Worm (Caenorhabditis elegans) whole organism, L3 larva: ENCODE data around the gene fli-1.

Experiments used
- ZK546.5 ChIP-seq: sonication (generic microtip); optimal IDR thresholded peaks from 2 replicates; lab custom pipeline; 2017; ENCODE audit warnings: missing biosample characterization, missing genetic modification characterization
- ama-1 ChIP-seq: fragments of 150-350 bp; optimal IDR thresholded peaks from 2 replicates; lab custom pipeline; 2018
- ceh-16 ChIP-seq: sonication (generic microtip); optimal IDR thresholded peaks from 2 replicates; lab custom pipeline; 2017; ENCODE audit warnings: missing biosample characterization, missing genetic modification characterization
- ceh-28 ChIP-seq: fragments of 150-350 bp; optimal IDR thresholded peaks from 2 replicates; lab custom pipeline; 2014; ENCODE audit warnings: missing biosample characterization, missing genetic modification reagents, missing genetic modification characterization
- ceh-82 ChIP-seq: fragments of 150-350 bp; optimal IDR thresholded peaks from 2 replicates; lab custom pipeline; 2014; ENCODE audit warnings: missing biosample characterization, missing genetic modification characterization
- ceh-9 ChIP-seq: sonication (generic microtip); optimal IDR thresholded peaks from 2 replicates; lab custom pipeline; 2018; ENCODE audit warnings: missing biosample characterization, missing genetic modification characterization
- daf-12 ChIP-seq: fragments of 150-350 bp; optimal IDR thresholded peaks from 2 replicates; lab custom pipeline; 2014; ENCODE audit warnings: missing biosample characterization, missing genetic modification reagents, missing genetic modification characterization
- egl-27 ChIP-seq: sonication (generic microtip); optimal IDR thresholded peaks from 4 replicates; lab custom pipeline; 2017; ENCODE audit warnings: missing biosample characterization, missing genetic modification reagents, missing genetic modification characterization
- egl-5 ChIP-seq: fragments of 150-350 bp; optimal IDR thresholded peaks from 2 replicates; lab custom pipeline; 2017; ENCODE audit warnings: missing biosample characterization, missing genetic modification reagents, missing genetic modification characterization, inconsistent platforms
- elt-1 ChIP-seq: fragments of 150-350 bp; optimal IDR thresholded peaks from 2 replicates; lab custom pipeline; 2014; ENCODE audit warnings: missing biosample characterization, missing genetic modification characterization
- elt-2 ChIP-seq: sonication (generic microtip); optimal IDR thresholded peaks from 2 replicates; lab custom pipeline; 2016; ENCODE audit warnings: missing genetic modification reagents, mild to moderate bottlenecking, missing genetic modification characterization, missing compliant biosample characterization
- elt-3 ChIP-seq, 3 experiments: fragments of 150-350 bp in 1 of 3; sonication (generic microtip) in 2 of 3; optimal IDR thresholded peaks; 2 replicates in 2 of 3; 4 replicates in 1 of 3; lab custom pipeline; 2014 to 2017; ENCODE audit warnings: missing biosample characterization in 3 of 3, missing genetic modification characterization in 3 of 3
- eor-1 ChIP-seq, 2 experiments: fragments of 150-350 bp; optimal IDR thresholded peaks; 2 replicates each; lab custom pipeline; 2014 to 2018; ENCODE audit warnings: missing biosample characterization in 2 of 2, missing genetic modification characterization in 2 of 2
- fkh-10 ChIP-seq: sonication (generic microtip); optimal IDR thresholded peaks from 2 replicates; lab custom pipeline; 2017; ENCODE audit warnings: missing biosample characterization, missing genetic modification reagents, missing genetic modification characterization
- fkh-2 ChIP-seq: fragments of 150-350 bp; optimal IDR thresholded peaks from 2 replicates; lab custom pipeline; 2014; ENCODE audit warnings: missing biosample characterization, missing genetic modification reagents, missing genetic modification characterization
- hmg-11 ChIP-seq: sonication (generic microtip); optimal IDR thresholded peaks from 2 replicates; lab custom pipeline; 2016; ENCODE audit warnings: missing genetic modification characterization, missing compliant biosample characterization
- jun-1 ChIP-seq: fragments of 150-350 bp; optimal IDR thresholded peaks from 2 replicates; lab custom pipeline; 2014; ENCODE audit warnings: missing biosample characterization, missing genetic modification reagents, missing genetic modification characterization
- lin-15B ChIP-seq: fragments of 150-350 bp; optimal IDR thresholded peaks from 2 replicates; lab custom pipeline; 2014; ENCODE audit warnings: missing biosample characterization, missing genetic modification characterization
- lin-39 ChIP-seq: fragments of 150-350 bp; optimal IDR thresholded peaks from 2 replicates; lab custom pipeline; 2018; ENCODE audit warnings: missing biosample characterization, missing genetic modification reagents, missing genetic modification characterization
- lsy-12 ChIP-seq: sonication (generic microtip); optimal IDR thresholded peaks from 2 replicates; lab custom pipeline; 2016; ENCODE audit warnings: mild to moderate bottlenecking, missing genetic modification characterization, missing compliant biosample characterization
- mdl-1 ChIP-seq: fragments of 150-350 bp; optimal IDR thresholded peaks from 2 replicates; lab custom pipeline; 2014; ENCODE audit warnings: missing biosample characterization, missing genetic modification characterization
- nfya-1 ChIP-seq: sonication (generic microtip); optimal IDR thresholded peaks from 2 replicates; lab custom pipeline; 2017; ENCODE audit warnings: missing genetic modification characterization, mild to moderate bottlenecking, missing compliant biosample characterization, antibody characterized with exemption, moderate library complexity; ENCODE audit not compliant: insufficient read depth
- nhr-11 ChIP-seq: fragments of 150-350 bp; optimal IDR thresholded peaks from 2 replicates; lab custom pipeline; 2014; ENCODE audit warnings: missing biosample characterization, missing genetic modification characterization
- nhr-23 ChIP-seq: fragments of 150-350 bp; optimal IDR thresholded peaks from 2 replicates; lab custom pipeline; 2014; ENCODE audit warnings: missing biosample characterization, missing genetic modification reagents, missing genetic modification characterization
- nhr-237 ChIP-seq: fragments of 150-350 bp; optimal IDR thresholded peaks from 2 replicates; lab custom pipeline; 2014; ENCODE audit warnings: missing biosample characterization, missing genetic modification characterization
- nhr-25 ChIP-seq: sonication (generic microtip); optimal IDR thresholded peaks from 2 replicates; lab custom pipeline; 2017; ENCODE audit warnings: missing biosample characterization, missing genetic modification characterization
- nhr-28 ChIP-seq: fragments of 150-350 bp; optimal IDR thresholded peaks from 2 replicates; lab custom pipeline; 2014; ENCODE audit warnings: missing biosample characterization, missing genetic modification characterization
- nhr-43 ChIP-seq: sonication (generic microtip); optimal IDR thresholded peaks from 2 replicates; lab custom pipeline; 2016; ENCODE audit warnings: mild to moderate bottlenecking, missing genetic modification characterization, missing compliant biosample characterization; ENCODE audit not compliant: poor library complexity, severe bottlenecking
- nhr-67 ChIP-seq: fragments of 150-350 bp; optimal IDR thresholded peaks from 2 replicates; lab custom pipeline; 2014; ENCODE audit warnings: missing biosample characterization, missing genetic modification characterization
- nhr-76 ChIP-seq: fragments of 150-350 bp; sonication (generic microtip); optimal IDR thresholded peaks from 5 replicates; lab custom pipeline; 2014; ENCODE audit warnings: missing biosample characterization, missing genetic modification characterization
- pha-4 ChIP-seq: fragments of 150-350 bp; optimal IDR thresholded peaks from 2 replicates; lab custom pipeline; 2014; ENCODE audit warnings: missing biosample characterization, missing genetic modification reagents, missing genetic modification characterization
- pqm-1 ChIP-seq: fragments of 150-350 bp; optimal IDR thresholded peaks from 2 replicates; lab custom pipeline; 2017; ENCODE audit warnings: missing biosample characterization, missing genetic modification characterization, inconsistent platforms
- sea-2 ChIP-seq: fragments of 150-350 bp; sonication (generic microtip); optimal IDR thresholded peaks from 4 replicates; lab custom pipeline; 2014; ENCODE audit warnings: missing biosample characterization, missing genetic modification reagents, missing genetic modification characterization
- skn-1 ChIP-seq: fragments of 150-350 bp; optimal IDR thresholded peaks from 2 replicates; lab custom pipeline; 2014; ENCODE audit warnings: missing biosample characterization, missing genetic modification characterization
- snpc-4 ChIP-seq: fragments of 150-350 bp; optimal IDR thresholded peaks from 2 replicates; lab custom pipeline; 2014; ENCODE audit warnings: missing biosample characterization, missing genetic modification characterization
- tbx-2 ChIP-seq: sonication (generic microtip); optimal IDR thresholded peaks from 2 replicates; lab custom pipeline; 2016; ENCODE audit warnings: mild to moderate bottlenecking, missing genetic modification characterization, missing compliant biosample characterization
- unc-62 ChIP-seq: fragments of 150-350 bp; sonication (generic microtip); optimal IDR thresholded peaks from 4 replicates; lab custom pipeline; 2014; ENCODE audit warnings: missing biosample characterization, missing genetic modification reagents, missing genetic modification characterization
- zag-1 ChIP-seq: fragments of 150-350 bp; optimal IDR thresholded peaks from 2 replicates; lab custom pipeline; 2014; ENCODE audit warnings: missing biosample characterization, missing genetic modification characterization
- ztf-11 ChIP-seq: fragments of 150-350 bp; optimal IDR thresholded peaks from 2 replicates; lab custom pipeline; 2014; ENCODE audit warnings: missing biosample characterization, missing genetic modification characterization
- ztf-4 ChIP-seq: fragments of 150-350 bp; optimal IDR thresholded peaks from 2 replicates; lab custom pipeline; 2014; ENCODE audit warnings: missing biosample characterization, missing genetic modification characterization

Gene fli-1

DNA sequence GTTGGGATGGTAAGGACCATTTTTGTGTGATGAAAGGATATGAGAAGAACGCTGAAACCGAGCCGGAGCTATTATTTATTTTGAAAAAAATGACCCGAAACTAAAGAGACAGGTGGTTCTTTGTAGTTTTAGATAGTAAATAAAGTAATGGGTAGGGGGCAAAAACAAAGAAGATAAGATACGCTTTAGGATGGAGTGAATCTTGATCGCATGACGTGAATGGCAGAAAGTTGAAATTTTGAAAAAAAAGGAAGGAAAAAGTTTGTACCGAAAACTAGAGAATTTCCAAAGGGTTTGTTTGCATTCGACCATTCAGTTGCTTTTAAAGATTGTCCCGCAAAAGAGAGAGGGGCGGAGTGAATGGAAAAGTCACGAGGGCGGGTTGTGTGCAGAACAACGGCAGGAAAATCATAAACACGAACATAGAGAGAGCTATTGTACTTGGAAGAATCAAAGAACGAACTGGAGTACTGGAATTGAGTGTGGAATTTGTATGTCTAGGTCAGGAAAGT lies 29.6 kb downstream of the fli-1 start, which contains the start of gene F22B7.9:
F22B7.9 (minus strand) TSS at position 51 of the 512 bp plus-strand sequence.
- no peak for TF ChIP-seq tbx-2
- peak; percentile 18 for TF ChIP-seq nfya-1 (tag; lab: Kevin White, UChicago)
- TF ChIP-seq skn-1 (tag; lab: Kevin White, UChicago), result no peak
- TF ChIP-seq pha-4 (tag; lab: Kevin White, UChicago), result peak; percentile 95
- TF ChIP-seq elt-2, result peak; percentile 50
- no peak for TF ChIP-seq ceh-16 (tag; lab: Kevin White, UChicago)
- TF ChIP-seq ama-1 (lab: Kevin White, UChicago), result peak; percentile 30
- TF ChIP-seq pqm-1 (tag; lab: Kevin White, UChicago), result peak; percentile 64
- no peak for TF ChIP-seq sea-2
- TF ChIP-seq jun-1 (tag; lab: Kevin White, UChicago), result peak; percentile 50
- TF ChIP-seq daf-12 (tag; lab: Kevin White, UChicago), result no peak

DNA sequence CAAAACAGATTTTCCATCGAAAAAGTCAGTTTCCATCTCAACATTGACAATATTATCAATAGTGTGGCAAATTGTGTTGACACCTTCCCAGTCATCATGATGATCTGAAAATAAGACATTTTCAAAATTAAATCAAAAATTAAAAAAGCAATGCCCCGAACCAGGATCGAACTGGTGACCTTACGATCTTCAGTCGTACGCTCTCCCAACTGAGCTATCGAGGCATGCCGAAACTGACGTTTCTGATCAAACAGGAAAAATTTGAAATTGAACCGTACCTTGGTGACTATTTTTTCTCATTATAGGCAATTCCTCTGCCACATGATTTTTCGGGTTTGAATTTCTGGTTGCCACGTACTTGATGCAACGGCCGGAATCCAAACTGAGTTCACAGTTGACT lies 30.1 kb downstream of the fli-1 start:
- no peak for TF ChIP-seq nhr-11 (tag; lab: Kevin White, UChicago)
- TF ChIP-seq ama-1 (lab: Kevin White, UChicago), result peak; percentile 88

DNA sequence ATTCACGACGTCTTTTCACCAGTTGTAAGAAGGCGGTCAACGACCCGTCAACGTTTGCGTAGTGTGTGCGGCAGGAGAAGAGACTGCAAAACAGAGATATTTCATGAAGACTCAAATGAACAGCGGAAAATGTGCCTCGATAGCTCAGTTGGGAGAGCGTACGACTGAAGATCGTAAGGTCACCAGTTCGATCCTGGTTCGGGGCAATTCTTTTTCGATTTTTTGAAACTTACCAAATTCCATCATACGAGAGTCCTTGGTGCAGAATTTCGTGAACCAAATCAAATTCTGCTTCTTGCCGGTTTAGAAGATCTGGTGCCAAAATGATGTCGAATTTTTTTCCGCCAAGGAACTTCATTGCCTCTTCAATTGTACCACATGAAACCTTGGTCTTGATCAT lies 30.6 kb downstream of the fli-1 start:
- TF ChIP-seq ama-1 (lab: Kevin White, UChicago), result peak; percentile 95
- TF ChIP-seq nhr-43 (tag; lab: Kevin White, UChicago), result peak; percentile 70
- TF ChIP-seq nfya-1 (tag; lab: Kevin White, UChicago), result peak; percentile 36
- TF ChIP-seq ZK546.5 (tag; lab: Kevin White, UChicago), result no peak
- TF ChIP-seq hmg-11 (tag; lab: Kevin White, UChicago), result peak; percentile 52
- peak; percentile 28 for TF ChIP-seq tbx-2
- TF ChIP-seq nhr-25 (tag; lab: Kevin White, UChicago), result peak; percentile 23
- peak; percentile 21 for TF ChIP-seq ztf-4 (tag; lab: Kevin White, UChicago)
- no peak for TF ChIP-seq fkh-2 (tag; lab: Kevin White, UChicago)
- TF ChIP-seq elt-3 (tag; optimal IDR thresholded peaks at IDR 0.05; lab: Kevin White, UChicago), result peak in 1 of 3 experiments; percentile 64
- no peak for TF ChIP-seq nhr-67 (tag; lab: Kevin White, UChicago)
- peak; percentile 21 for TF ChIP-seq nhr-23 (tag; lab: Kevin White, UChicago)
- TF ChIP-seq lin-39 (tag; lab: Kevin White, UChicago), result peak; percentile 71

DNA sequence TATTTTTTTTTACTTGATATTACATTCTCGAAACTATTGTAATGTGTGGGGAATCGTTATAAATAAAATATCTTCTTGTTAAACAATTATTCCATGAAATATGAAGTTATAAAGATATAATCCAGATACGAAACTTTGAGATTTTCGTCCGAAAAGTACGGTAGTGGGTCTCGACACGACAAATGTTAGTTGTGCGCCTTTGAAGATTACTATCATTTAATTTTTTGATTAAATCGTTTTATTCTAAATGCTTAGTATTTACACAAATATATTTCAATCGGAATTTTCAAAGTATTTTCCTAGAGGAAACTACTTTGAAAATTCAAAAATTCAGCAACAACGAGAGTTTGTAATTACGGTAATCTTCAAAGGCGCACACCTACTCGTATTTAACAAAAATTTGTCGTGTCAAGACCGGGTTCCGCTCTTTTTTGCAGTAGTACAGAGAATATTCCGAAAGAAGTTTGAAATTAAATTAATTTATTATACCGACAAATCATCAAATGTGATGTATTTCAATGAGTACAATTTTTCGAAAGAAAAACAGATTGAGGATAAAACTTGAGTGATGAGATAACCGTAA lies 31.3 kb downstream of the fli-1 start:
- no peak for TF ChIP-seq eor-1 (tag; optimal IDR thresholded peaks at IDR 0.05; lab: Kevin White, UChicago)
- TF ChIP-seq daf-12 (tag; lab: Kevin White, UChicago), result no peak
- TF ChIP-seq nhr-28 (tag; lab: Kevin White, UChicago), result no peak
- no peak for TF ChIP-seq elt-3 (tag; optimal IDR thresholded peaks at IDR 0.05; lab: Kevin White, UChicago)
- TF ChIP-seq nfya-1 (tag; lab: Kevin White, UChicago), result no peak
- TF ChIP-seq fkh-2 (tag; lab: Kevin White, UChicago), result no peak
- TF ChIP-seq fkh-10 (GFP tag; lab: Kevin White, UChicago), result no peak
- TF ChIP-seq tbx-2, result no peak
- no peak for TF ChIP-seq pha-4 (tag; lab: Kevin White, UChicago)
- no peak for TF ChIP-seq nhr-237 (tag; lab: Kevin White, UChicago)
- no peak for TF ChIP-seq elt-1 (tag; lab: Kevin White, UChicago)
- TF ChIP-seq lsy-12 (tag; lab: Kevin White, UChicago), result peak; percentile 6
- TF ChIP-seq ama-1 (lab: Kevin White, UChicago), result peak; percentile 93
- TF ChIP-seq nhr-25 (tag; lab: Kevin White, UChicago), result no peak
- no peak for TF ChIP-seq unc-62 (GFP tag; lab: Kevin White, UChicago)
- TF ChIP-seq lin-15B (tag; lab: Kevin White, UChicago), result no peak

DNA sequence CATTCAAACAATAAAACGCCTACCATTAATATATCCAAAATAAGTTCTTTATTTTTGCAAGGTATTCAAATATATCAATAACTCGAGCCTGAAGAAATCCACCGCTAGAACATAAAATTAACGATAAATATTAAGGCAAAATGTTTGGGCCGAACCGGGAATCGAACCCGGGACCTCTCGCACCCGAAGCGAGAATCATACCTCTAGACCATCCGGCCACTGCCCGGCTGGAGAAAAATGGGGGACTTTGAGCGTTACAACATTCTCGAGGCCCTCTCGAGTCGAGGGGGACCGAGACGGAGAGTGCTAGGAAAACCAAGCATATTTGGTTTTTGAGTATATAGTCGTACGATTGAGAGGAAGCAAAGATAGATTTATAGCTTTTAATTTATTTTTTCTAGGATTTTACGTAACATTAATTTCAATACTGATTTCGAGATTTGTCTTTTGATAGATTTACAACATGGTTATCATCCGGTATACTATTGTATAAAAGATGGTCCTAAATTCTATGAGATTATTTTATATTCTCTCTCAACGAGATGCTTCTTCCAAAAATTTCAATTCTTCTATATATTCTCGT lies 33.2 kb downstream of the fli-1 start, which contains the start of gene flp-23:
flp-23 (plus strand) TSS at position 533 of the 583 bp plus-strand sequence.
- TF ChIP-seq snpc-4, result no peak
- TF ChIP-seq daf-12 (tag; lab: Kevin White, UChicago), result no peak
- no peak for TF ChIP-seq jun-1 (tag; lab: Kevin White, UChicago)
- TF ChIP-seq nhr-11 (tag; lab: Kevin White, UChicago), result no peak
- TF ChIP-seq hmg-11 (tag; lab: Kevin White, UChicago), result peak; percentile 28
- no peak for TF ChIP-seq ztf-11 (tag; lab: Kevin White, UChicago)
- TF ChIP-seq egl-27 (tag; lab: Kevin White, UChicago), result no peak
- TF ChIP-seq egl-5 (tag; lab: Kevin White, UChicago), result peak; percentile 8
- TF ChIP-seq sea-2, result no peak
- no peak for TF ChIP-seq tbx-2
- TF ChIP-seq pha-4 (tag; lab: Kevin White, UChicago), result peak; percentile 16
- TF ChIP-seq nhr-76, result no peak
- peak; percentile 45 for TF ChIP-seq skn-1 (tag; lab: Kevin White, UChicago)
- no peak for TF ChIP-seq ceh-28 (tag; lab: Kevin White, UChicago)
- no peak for TF ChIP-seq ztf-4 (tag; lab: Kevin White, UChicago)
- TF ChIP-seq ceh-82 (tag; lab: Kevin White, UChicago), result no peak
- TF ChIP-seq eor-1 (tag; optimal IDR thresholded peaks at IDR 0.05; lab: Kevin White, UChicago), result no peak
- TF ChIP-seq lin-39 (tag; lab: Kevin White, UChicago), result peak; percentile 35
- TF ChIP-seq fkh-2 (tag; lab: Kevin White, UChicago), result no peak
- no peak for TF ChIP-seq zag-1 (tag; lab: Kevin White, UChicago)
- no peak for TF ChIP-seq nhr-67 (tag; lab: Kevin White, UChicago)
- no peak for TF ChIP-seq ceh-9 (tag; lab: Kevin White, UChicago)
- no peak for TF ChIP-seq mdl-1 (tag; lab: Kevin White, UChicago)
